Fruit fly (Drosophila melanogaster) whole organism, embryonic: ENCODE results near the gene LSm3.

Experiments
- Adf1 ChIP-seq: fragments of 200-800 bp; sonication (Bioruptor generic); IDR thresholded peaks from 2 replicates; pipeline ENCODE4 v1.3.6; 2022; ENCODE audit warnings: missing biosample characterization, missing genetic modification characterization
- BtbVII ChIP-seq: fragments of 200-800 bp; sonication (Bioruptor generic); optimal IDR thresholded peaks from 3 replicates; lab custom pipeline; 2017; ENCODE audit warnings: missing biosample characterization, mild to moderate bottlenecking, missing genetic modification characterization
- C15 ChIP-seq: fragments of 200-800 bp; sonication (Bioruptor generic); IDR thresholded peaks from 3 replicates; pipeline ENCODE4 v1.3.6; 2022; ENCODE audit warnings: missing biosample characterization, missing genetic modification characterization
- CG10543 ChIP-seq: fragments of 200-800 bp; sonication (Bioruptor generic); optimal IDR thresholded peaks from 3 replicates; lab custom pipeline; 2017; ENCODE audit warnings: missing biosample characterization, mild to moderate bottlenecking, missing genetic modification characterization, moderate library complexity
- CG10959 ChIP-seq: fragments of 200-800 bp; sonication (Bioruptor generic); IDR thresholded peaks from 2 replicates; pipeline ENCODE4 v1.3.6; 2022; ENCODE audit warnings: missing biosample characterization, missing genetic modification characterization
- CG10979 ChIP-seq: fragments of 200-800 bp; sonication (Bioruptor generic); optimal IDR thresholded peaks from 2 replicates; lab custom pipeline; 2018; ENCODE audit warnings: missing biosample characterization, mild to moderate bottlenecking, missing genetic modification characterization, moderate library complexity
- CG11504 ChIP-seq: fragments of 200-800 bp; sonication (Bioruptor generic); optimal IDR thresholded peaks from 3 replicates; lab custom pipeline; 2019; ENCODE audit warnings: missing biosample characterization, mild to moderate bottlenecking, missing genetic modification characterization, moderate library complexity
- CG11695 ChIP-seq: fragments of 200-800 bp; sonication (Bioruptor generic); IDR thresholded peaks from 3 replicates; pipeline ENCODE4 v1.3.6; 2022; ENCODE audit warnings: missing biosample characterization, missing genetic modification characterization
- CG12769 ChIP-seq: fragments of 200-800 bp; sonication (Bioruptor generic); optimal IDR thresholded peaks from 2 replicates; lab custom pipeline; 2019; ENCODE audit warnings: missing biosample characterization, mild to moderate bottlenecking, missing genetic modification characterization, moderate library complexity
- CG15269 ChIP-seq: fragments of 200-800 bp; sonication (Bioruptor generic); optimal IDR thresholded peaks from 2 replicates; lab custom pipeline; 2018; ENCODE audit warnings: missing biosample characterization, mild to moderate bottlenecking, missing genetic modification characterization, moderate library complexity
- CG15696 ChIP-seq: fragments of 200-800 bp; sonication (Bioruptor generic); optimal IDR thresholded peaks from 2 replicates; lab custom pipeline; 2019; ENCODE audit warnings: missing biosample characterization, mild to moderate bottlenecking, missing genetic modification characterization, moderate library complexity
- CG2199 ChIP-seq: fragments of 200-800 bp; sonication (Bioruptor generic); IDR thresholded peaks from 3 replicates; pipeline ENCODE4 v1.3.6; 2022; ENCODE audit warnings: missing biosample characterization, missing genetic modification characterization
- CG32532 ChIP-seq: fragments of 200-800 bp; sonication (Bioruptor generic); IDR thresholded peaks from 2 replicates; pipeline ENCODE4 v1.3.6; 2022; ENCODE audit warnings: missing biosample characterization, missing genetic modification characterization
- CG4360 ChIP-seq: fragments of 200-800 bp; sonication (Bioruptor generic); IDR thresholded peaks from 2 replicates; pipeline ENCODE4 v1.3.6; 2022; ENCODE audit warnings: missing biosample characterization, missing genetic modification characterization
- CG6254 ChIP-seq: fragments of 200-800 bp; sonication (Bioruptor generic); optimal IDR thresholded peaks from 3 replicates; lab custom pipeline; 2017; ENCODE audit warnings: mild to moderate bottlenecking, missing biosample characterization, missing genetic modification reagents, missing genetic modification characterization
- CG6854 ChIP-seq: fragments of 200-800 bp; sonication (Bioruptor generic); optimal IDR thresholded peaks from 3 replicates; lab custom pipeline; 2017; ENCODE audit warnings: missing biosample characterization, mild to moderate bottlenecking, missing genetic modification characterization
- CG8924 ChIP-seq: fragments of 200-800 bp; optimal IDR thresholded peaks from 3 replicates; lab custom pipeline; 2019; ENCODE audit warnings: missing biosample characterization, mild to moderate bottlenecking, missing genetic modification characterization, moderate library complexity
- CG9932 ChIP-seq: fragments of 200-800 bp; sonication (Bioruptor generic); IDR thresholded peaks from 2 replicates; pipeline ENCODE4 v1.3.6; 2022; ENCODE audit warnings: missing biosample characterization, missing genetic modification characterization
- CTCF ChIP-seq: fragments of 200-800 bp; sonication (Bioruptor generic); optimal IDR thresholded peaks from 2 replicates; lab custom pipeline; 2017; ENCODE audit warnings: missing biosample characterization, mild to moderate bottlenecking, missing genetic modification characterization, moderate library complexity
- Deaf1 ChIP-seq: fragments of 200-800 bp; optimal IDR thresholded peaks from 3 replicates; lab custom pipeline; 2019; ENCODE audit warnings: missing biosample characterization, mild to moderate bottlenecking, missing genetic modification characterization, moderate library complexity
- Doc3 ChIP-seq: fragments of 200-800 bp; sonication (Bioruptor generic); IDR thresholded peaks from 3 replicates; pipeline ENCODE4 v1.3.6; 2022; ENCODE audit warnings: missing biosample characterization, missing genetic modification characterization; ENCODE audit not compliant: partially characterized antibody
- Dp ChIP-seq: fragments of 200-800 bp; sonication (Bioruptor generic); optimal IDR thresholded peaks from 2 replicates; lab custom pipeline; 2018; ENCODE audit warnings: missing biosample characterization, mild to moderate bottlenecking, missing genetic modification characterization, moderate library complexity
- E2f2 ChIP-seq: fragments of 200-800 bp; sonication (Bioruptor generic); IDR thresholded peaks from 2 replicates; pipeline ENCODE4 v1.3.6; 2022; ENCODE audit warnings: missing biosample characterization, missing genetic modification characterization
- Fer1 ChIP-seq: fragments of 200-800 bp; sonication (Bioruptor generic); optimal IDR thresholded peaks from 2 replicates; lab custom pipeline; 2017; ENCODE audit warnings: missing biosample characterization, mild to moderate bottlenecking, missing genetic modification characterization
- HLHmδ ChIP-seq: fragments of 200-800 bp; sonication (Bioruptor generic); optimal IDR thresholded peaks from 2 replicates; lab custom pipeline; 2018; ENCODE audit warnings: missing biosample characterization, mild to moderate bottlenecking, missing genetic modification characterization, moderate library complexity
- Hand ChIP-seq: fragments of 200-800 bp; sonication (Bioruptor generic); optimal IDR thresholded peaks from 2 replicates; lab custom pipeline; 2017; ENCODE audit warnings: mild to moderate bottlenecking, missing biosample characterization, missing genetic modification reagents, missing genetic modification characterization
- Hmr ChIP-seq: fragments of 200-800 bp; sonication (Bioruptor generic); optimal IDR thresholded peaks from 3 replicates; lab custom pipeline; 2017; ENCODE audit warnings: mild to moderate bottlenecking, missing biosample characterization, missing genetic modification reagents, missing genetic modification characterization
- MESR4 ChIP-seq: fragments of 200-800 bp; sonication (Bioruptor generic); optimal IDR thresholded peaks from 2 replicates; lab custom pipeline; 2018; ENCODE audit warnings: missing biosample characterization, mild to moderate bottlenecking, missing genetic modification characterization, moderate library complexity
- Med ChIP-seq: fragments of 200-800 bp; sonication (Bioruptor generic); peaks from one replicate; lab custom pipeline; 2016; ENCODE audit warnings: missing biosample characterization, missing genetic modification characterization, mild to moderate bottlenecking, inconsistent platforms, moderate library complexity
- Neu2 ChIP-seq: fragments of 200-800 bp; sonication (Bioruptor generic); optimal IDR thresholded peaks from 3 replicates; lab custom pipeline; 2016; ENCODE audit warnings: missing biosample characterization, missing genetic modification characterization, borderline replicate concordance
- Rfx ChIP-seq: fragments of 200-800 bp; sonication (Bioruptor generic); IDR thresholded peaks from 2 replicates; pipeline ENCODE4 v1.3.6; 2022; ENCODE audit warnings: missing biosample characterization, missing genetic modification characterization
- caup ChIP-seq: fragments of 200-800 bp; sonication (Bioruptor generic); optimal IDR thresholded peaks from 3 replicates; lab custom pipeline; 2017; ENCODE audit warnings: missing biosample characterization, mild to moderate bottlenecking, missing genetic modification characterization, moderate library complexity; ENCODE audit not compliant: severe bottlenecking
- crol ChIP-seq: fragments of 200-800 bp; sonication (Bioruptor generic); IDR thresholded peaks from 2 replicates; pipeline ENCODE4 v1.3.6; 2022; ENCODE audit warnings: missing biosample characterization, missing genetic modification characterization
- dmrt99B ChIP-seq: fragments of 200-800 bp; sonication (Bioruptor generic); optimal IDR thresholded peaks from 2 replicates; lab custom pipeline; 2018; ENCODE audit warnings: missing biosample characterization, mild to moderate bottlenecking, missing genetic modification characterization, moderate library complexity
- exex ChIP-seq: fragments of 200-800 bp; sonication (Bioruptor generic); optimal IDR thresholded peaks from 4 replicates; lab custom pipeline; 2018; ENCODE audit warnings: missing biosample characterization, mild to moderate bottlenecking, missing genetic modification characterization, moderate library complexity
- gfzf ChIP-seq: fragments of 200-800 bp; sonication (Bioruptor generic); optimal IDR thresholded peaks from 2 replicates; lab custom pipeline; 2016; ENCODE audit warnings: missing biosample characterization, mild to moderate bottlenecking, missing genetic modification characterization, moderate library complexity
- hkb ChIP-seq, 2 experiments: fragments of 200-800 bp in 1 of 2; fragments of >200 bp in 1 of 2; sonication (Bioruptor generic) in 1 of 2; IDR thresholded peaks in 1 of 2; optimal IDR thresholded peaks in 1 of 2; 2 replicates each; pipeline versions ENCODE4 v1.3.6 to Lab custom; 2017 to 2022; ENCODE audit warnings: missing biosample characterization in 1 of 2, missing genetic modification characterization in 1 of 2
- lab ChIP-seq: fragments of 200-800 bp; sonication (Bioruptor generic); optimal IDR thresholded peaks from 3 replicates; lab custom pipeline; 2017; ENCODE audit warnings: missing biosample characterization, missing genetic modification characterization, mild to moderate bottlenecking, moderate library complexity, missing genetic modification reagents
- nau ChIP-seq: fragments of 200-800 bp; sonication (Bioruptor generic); optimal IDR thresholded peaks from 3 replicates; lab custom pipeline; 2017; ENCODE audit warnings: missing biosample characterization, mild to moderate bottlenecking, missing genetic modification characterization, missing genetic modification reagents
- onecut ChIP-seq: fragments of 200-800 bp; sonication (Bioruptor generic); IDR thresholded peaks from 2 replicates; pipeline ENCODE4 v1.3.6; 2022; ENCODE audit warnings: missing biosample characterization, missing genetic modification characterization
- pita ChIP-seq: fragments of 200-800 bp; sonication (Bioruptor generic); optimal IDR thresholded peaks from 2 replicates; lab custom pipeline; 2017; ENCODE audit warnings: missing biosample characterization, mild to moderate bottlenecking, missing genetic modification characterization
- pzg ChIP-seq: fragments of 200-800 bp; sonication (Bioruptor generic); optimal IDR thresholded peaks from 3 replicates; lab custom pipeline; 2018; ENCODE audit warnings: missing biosample characterization, mild to moderate bottlenecking, missing genetic modification characterization, moderate library complexity
- rib ChIP-seq: fragments of 200-800 bp; sonication (Bioruptor generic); IDR thresholded peaks from 2 replicates; pipeline ENCODE4 v1.3.6; 2022; ENCODE audit warnings: missing biosample characterization, missing genetic modification characterization
- row ChIP-seq: fragments of 200-800 bp; sonication (Bioruptor generic); IDR thresholded peaks from 3 replicates; pipeline ENCODE4 v1.3.6; 2022; ENCODE audit warnings: missing biosample characterization, missing genetic modification characterization
- sisA ChIP-seq: fragments of 200-800 bp; sonication (Bioruptor generic); IDR thresholded peaks from 2 replicates; pipeline ENCODE4 v1.3.6; 2022; ENCODE audit warnings: missing biosample characterization, missing genetic modification characterization
- slbo ChIP-seq: fragments of 200-800 bp; sonication (Bioruptor generic); IDR thresholded peaks from 2 replicates; pipeline ENCODE4 v1.3.6; 2022; ENCODE audit warnings: missing biosample characterization, missing genetic modification characterization
- sob ChIP-seq: fragments of 200-800 bp; sonication (Bioruptor generic); IDR thresholded peaks from 2 replicates; pipeline ENCODE4 v1.3.6; 2022; ENCODE audit warnings: missing biosample characterization, missing genetic modification characterization
- wek ChIP-seq: fragments of 200-800 bp; sonication (Bioruptor generic); optimal IDR thresholded peaks from 3 replicates; lab custom pipeline; 2018; ENCODE audit warnings: missing biosample characterization, mild to moderate bottlenecking, missing genetic modification characterization, moderate library complexity
- zen2 ChIP-seq: fragments of 200-800 bp; sonication (Bioruptor generic); IDR thresholded peaks from 3 replicates; pipeline ENCODE4 v1.3.6; 2022; ENCODE audit warnings: missing biosample characterization, missing genetic modification characterization; ENCODE audit not compliant: partially characterized antibody

Gene LSm3

dm6 chr3R:23962781-23963222, 33.3 kb upstream of the LSm3 start, which contains the start of gene CG31140 (continued):
- TF ChIP-seq rib (GFP tag; lab: Robert Waterston, UW) (no peak), CG4360 (peak; percentile 61), CG12769 (tag; lab: Kevin White, UChicago) (peak; percentile 76), sob (GFP tag; lab: Robert Waterston, UW) (peak; percentile 37; the same call in 1 of the 2 replicates), nau (peak; percentile 3), sisA (GFP tag; lab: Robert Waterston, UW) (no peak), caup (GFP tag; lab: Kevin White, UChicago) (no peak), row (peak; percentile 24; the same call in 1 of the 3 replicates), hkb (optimal IDR thresholded peaks at IDR 0.05; lab: Kevin White, UChicago) (no peak), hkb (GFP tag; IDR thresholded peaks at IDR 0.05; lab: Robert Waterston, UW) (0 out of 2 replicates have a peak, but pooled peaks have one; percentile 26), pzg (GFP tag; lab: Kevin White, UChicago) (peak; percentile 43), CTCF (peak; percentile 31), CG15696 (tag; lab: Kevin White, UChicago) (no peak), CG6254 (GFP tag; lab: Kevin White, UChicago) (peak; percentile 6), Fer1 (GFP tag; lab: Kevin White, UChicago) (peak; percentile 67), CG10543 (peak; percentile 73), CG2199 (GFP tag; lab: Robert Waterston, UW) (0 out of 3 replicates have a peak, but pooled peaks have one; percentile 36), Deaf1 (tag; lab: Kevin White, UChicago) (peak; percentile 20), Med (GFP tag; lab: Kevin White, UChicago) (peak; percentile 79), MESR4 (GFP tag; lab: Kevin White, UChicago) (peak; percentile 12), CG15269 (tag; lab: Kevin White, UChicago) (no peak), BtbVII (GFP tag; lab: Kevin White, UChicago) (peak; percentile 12), pita (GFP tag; lab: Kevin White, UChicago) (no peak), HLHmδ (GFP tag; lab: Kevin White, UChicago) (peak; percentile 55), Hand (GFP tag; lab: Kevin White, UChicago) (peak; percentile 64), dmrt99B (peak; percentile 7), Adf1 (GFP tag; lab: Robert Waterston, UW) (peak; percentile 91), CG8924 (peak; percentile 7), CG32532 (GFP tag; lab: Robert Waterston, UW) (peak; percentile 57; the same call in 1 of the 2 replicates), CG10959 (no peak), Rfx (GFP tag; lab: Robert Waterston, UW) (0 out of 2 replicates have a peak, but pooled peaks have one; percentile 9), C15 (GFP tag; lab: Robert Waterston, UW) (no peak), CG11504 (tag; lab: Kevin White, UChicago) (peak; percentile 17), wek (GFP tag; lab: Kevin White, UChicago) (peak; percentile 49), CG6854 (GFP tag; lab: Kevin White, UChicago) (peak; percentile 27), exex (tag; lab: Kevin White, UChicago) (no peak), zen2 (GFP tag; lab: Robert Waterston, UW) (0 out of 3 replicates have a peak, but pooled peaks have one; percentile 44), lab (GFP tag; lab: Kevin White, UChicago) (peak; percentile 26), CG10979 (peak; percentile 7), E2f2 (GFP tag; lab: Robert Waterston, UW) (0 out of 2 replicates have a peak, but pooled peaks have one; percentile 33), Neu2 (GFP tag; lab: Kevin White, UChicago) (no peak), onecut (GFP tag; lab: Robert Waterston, UW) (peak; percentile 27; the same call in 1 of the 2 replicates), Hmr (GFP tag; lab: Kevin White, UChicago) (peak; percentile 38), CG11695 (GFP tag; lab: Robert Waterston, UW) (0 out of 3 replicates have a peak, but pooled peaks have one; percentile 28), slbo (no peak), crol (GFP tag; lab: Robert Waterston, UW) (peak; percentile 65), Doc3 (GFP tag; lab: Robert Waterston, UW) (peak; percentile 30; the same call in 1 of the 3 replicates), CG9932 (GFP tag; lab: Robert Waterston, UW) (no peak), Dp (GFP tag; lab: Kevin White, UChicago) (peak; percentile 28), gfzf (GFP tag; lab: Kevin White, UChicago) (peak; percentile 55)
